Fruit fly (Drosophila melanogaster) whole organism, embryonic: ENCODE data around the gene JMJD4.
A peak's percentile ranks its signal among the peaks of the same experiment; 100 is the strongest.

Experiments
- Asciz ChIP-seq: fragments of 200-800 bp; sonication (Bioruptor generic); optimal IDR thresholded peaks from 2 replicates; lab custom pipeline; 2017; ENCODE audit warnings: missing biosample characterization, mild to moderate bottlenecking, missing genetic modification characterization, missing genetic modification reagents
- Atf-2 ChIP-seq: fragments of 200-800 bp; sonication (Bioruptor generic); optimal IDR thresholded peaks from 2 replicates; lab custom pipeline; 2016; ENCODE audit warnings: missing biosample characterization, missing genetic modification characterization
- CG11093 ChIP-seq: fragments of 200-800 bp; sonication (Bioruptor generic); IDR thresholded peaks from 3 replicates; pipeline ENCODE4 v1.3.6; 2022; ENCODE audit warnings: missing biosample characterization, missing genetic modification characterization
- CG12299 ChIP-seq: fragments of 200-800 bp; sonication (Bioruptor generic); optimal IDR thresholded peaks from 2 replicates; lab custom pipeline; 2018; ENCODE audit warnings: missing biosample characterization, mild to moderate bottlenecking, missing genetic modification characterization
- CG14710 ChIP-seq: fragments of 200-800 bp; sonication (Bioruptor generic); optimal IDR thresholded peaks from 3 replicates; lab custom pipeline; 2019; ENCODE audit warnings: missing biosample characterization, mild to moderate bottlenecking, missing genetic modification characterization, moderate library complexity
- CG1647 ChIP-seq: fragments of 200-800 bp; sonication (Bioruptor generic); optimal IDR thresholded peaks from 3 replicates; lab custom pipeline; 2016; ENCODE audit warnings: missing biosample characterization, missing genetic modification characterization
- CG17802 ChIP-seq: fragments of 200-800 bp; sonication (Bioruptor generic); optimal IDR thresholded peaks from 2 replicates; lab custom pipeline; 2018; ENCODE audit warnings: missing biosample characterization, mild to moderate bottlenecking, missing genetic modification characterization, moderate library complexity
- CG18262 ChIP-seq: fragments of 200-800 bp; optimal IDR thresholded peaks from 3 replicates; lab custom pipeline; 2019; ENCODE audit warnings: missing biosample characterization, mild to moderate bottlenecking, missing genetic modification characterization, moderate library complexity
- CG2120 ChIP-seq: fragments of 200-800 bp; sonication (Bioruptor generic); optimal IDR thresholded peaks from 3 replicates; lab custom pipeline; 2016; ENCODE audit warnings: missing biosample characterization, missing genetic modification characterization
- CG2678 ChIP-seq: fragments of 200-800 bp; sonication (Bioruptor generic); optimal IDR thresholded peaks from 3 replicates; lab custom pipeline; 2019; ENCODE audit warnings: missing biosample characterization, mild to moderate bottlenecking, missing genetic modification characterization, moderate library complexity
- CG31224 ChIP-seq: fragments of 200-800 bp; sonication (Bioruptor generic); IDR thresholded peaks from 2 replicates; pipeline ENCODE4 v1.3.6; 2022; ENCODE audit warnings: missing biosample characterization, missing genetic modification characterization
- CG7372 ChIP-seq: fragments of 200-800 bp; sonication (Bioruptor generic); IDR thresholded peaks from 2 replicates; pipeline ENCODE4 v1.3.6; 2022; ENCODE audit warnings: missing biosample characterization, missing genetic modification characterization
- CG7963 ChIP-seq: fragments of 200-800 bp; sonication (Bioruptor generic); IDR thresholded peaks from 3 replicates; pipeline ENCODE4 v1.3.6; 2022; ENCODE audit warnings: missing biosample characterization, missing genetic modification characterization; ENCODE audit not compliant: partially characterized antibody
- CG9727 ChIP-seq: fragments of 200-800 bp; sonication (Bioruptor generic); optimal IDR thresholded peaks from 3 replicates; lab custom pipeline; 2017; ENCODE audit warnings: missing biosample characterization, mild to moderate bottlenecking, missing genetic modification characterization
- CHES-1-like ChIP-seq: fragments of 200-800 bp; sonication (Bioruptor generic); optimal IDR thresholded peaks from 2 replicates; lab custom pipeline; 2016; ENCODE audit warnings: missing biosample characterization, missing genetic modification characterization
- Dad ChIP-seq: fragments of 200-800 bp; sonication (Bioruptor generic); optimal IDR thresholded peaks from 3 replicates; lab custom pipeline; 2016; ENCODE audit warnings: missing biosample characterization, missing genetic modification characterization
- Gug ChIP-seq: fragments of 200-800 bp; sonication (Bioruptor generic); IDR thresholded peaks from 4 replicates; pipeline ENCODE4 v1.3.6; 2022; ENCODE audit warnings: missing biosample characterization, missing genetic modification characterization
- HHEX ChIP-seq: fragments of 200-800 bp; sonication (Bioruptor generic); optimal IDR thresholded peaks from 3 replicates; lab custom pipeline; 2017; ENCODE audit warnings: missing biosample characterization, mild to moderate bottlenecking, missing genetic modification characterization, missing genetic modification reagents
- HLH3B ChIP-seq: fragments of 200-800 bp; sonication (Bioruptor generic); IDR thresholded peaks from 2 replicates; pipeline ENCODE4 v1.3.6; 2022; ENCODE audit warnings: missing biosample characterization, missing genetic modification characterization
- Jarid2 ChIP-seq: fragments of 200-800 bp; sonication (Bioruptor generic); optimal IDR thresholded peaks from 3 replicates; lab custom pipeline; 2017; ENCODE audit warnings: mild to moderate bottlenecking, missing biosample characterization, missing genetic modification reagents, missing genetic modification characterization
- Lim3 ChIP-seq: fragments of 200-800 bp; sonication (Bioruptor generic); IDR thresholded peaks from 2 replicates; pipeline ENCODE4 v1.3.6; 2022; ENCODE audit warnings: missing biosample characterization, missing genetic modification characterization
- MESR4 ChIP-seq: fragments of 200-800 bp; sonication (Bioruptor generic); optimal IDR thresholded peaks from 2 replicates; lab custom pipeline; 2018; ENCODE audit warnings: missing biosample characterization, mild to moderate bottlenecking, missing genetic modification characterization, moderate library complexity
- MTF-1 ChIP-seq: fragments of 200-800 bp; sonication (Bioruptor generic); optimal IDR thresholded peaks from 2 replicates; lab custom pipeline; 2018; ENCODE audit warnings: missing biosample characterization, mild to moderate bottlenecking, missing genetic modification characterization, borderline replicate concordance
- Mes4 ChIP-seq: fragments of 200-800 bp; sonication (Bioruptor generic); optimal IDR thresholded peaks from 2 replicates; lab custom pipeline; 2016; ENCODE audit warnings: missing biosample characterization, missing genetic modification characterization
- Rx ChIP-seq: fragments of 200-800 bp; sonication (Bioruptor generic); IDR thresholded peaks from 2 replicates; pipeline ENCODE4 v1.3.6; 2022; ENCODE audit warnings: missing biosample characterization, missing genetic modification characterization
- Side ChIP-seq: fragments of 200-800 bp; sonication (Bioruptor generic); optimal IDR thresholded peaks from 2 replicates; lab custom pipeline; 2016; ENCODE audit warnings: missing biosample characterization, missing genetic modification characterization
- Trl ChIP-seq, 3 experiments: fragments of >200 bp in 2 of 3; fragments of 200-800 bp in 1 of 3; sonication (Bioruptor generic) in 1 of 3; optimal IDR thresholded peaks; 2 replicates in 1 of 3; 3 replicates in 2 of 3; lab custom pipeline; 2016 to 2017; ENCODE audit warnings: missing biosample characterization in 1 of 3, missing genetic modification characterization in 1 of 3
- Xrp1 ChIP-seq: fragments of 200-800 bp; sonication (Bioruptor generic); IDR thresholded peaks from 2 replicates; pipeline ENCODE4 v1.3.6; 2022; ENCODE audit warnings: missing biosample characterization, missing genetic modification characterization
- bab2 ChIP-seq: fragments of 200-800 bp; sonication (Bioruptor generic); optimal IDR thresholded peaks from 2 replicates; lab custom pipeline; 2016; ENCODE audit warnings: missing biosample characterization, missing genetic modification characterization
- chinmo ChIP-seq: fragments of 200-800 bp; sonication (Bioruptor generic); IDR thresholded peaks from 4 replicates; pipeline ENCODE4 v1.3.6; 2022; ENCODE audit warnings: missing biosample characterization, missing genetic modification characterization; ENCODE audit not compliant: partially characterized antibody
- disco-r ChIP-seq: fragments of 200-800 bp; sonication (Bioruptor generic); optimal IDR thresholded peaks from 2 replicates; lab custom pipeline; 2016; ENCODE audit warnings: missing biosample characterization, missing genetic modification characterization
- emc ChIP-seq: fragments of 200-800 bp; sonication (Bioruptor generic); optimal IDR thresholded peaks from 2 replicates; lab custom pipeline; 2016; ENCODE audit warnings: missing biosample characterization, missing genetic modification characterization
- jigr1 ChIP-seq: fragments of 200-800 bp; sonication (Bioruptor generic); IDR thresholded peaks from 3 replicates; pipeline ENCODE4 v1.3.6; 2022; ENCODE audit warnings: missing biosample characterization, missing genetic modification characterization
- lilli ChIP-seq: fragments of 200-800 bp; sonication (Bioruptor generic); optimal IDR thresholded peaks from 3 replicates; lab custom pipeline; 2016; ENCODE audit warnings: missing biosample characterization, missing genetic modification characterization
- maf-S ChIP-seq: fragments of 200-800 bp; sonication (Bioruptor generic); optimal IDR thresholded peaks from 2 replicates; lab custom pipeline; 2016; ENCODE audit warnings: missing biosample characterization, missing genetic modification characterization
- nmo ChIP-seq: fragments of 200-800 bp; sonication (Bioruptor generic); optimal IDR thresholded peaks from 2 replicates; lab custom pipeline; 2018; ENCODE audit warnings: missing biosample characterization, mild to moderate bottlenecking, missing genetic modification characterization, moderate library complexity
- org-1 ChIP-seq: fragments of 200-800 bp; sonication (Bioruptor generic); optimal IDR thresholded peaks from 2 replicates; lab custom pipeline; 2017; ENCODE audit warnings: missing biosample characterization, missing genetic modification characterization
- phol ChIP-seq: fragments of 200-800 bp; sonication (Bioruptor generic); optimal IDR thresholded peaks from 3 replicates; lab custom pipeline; 2018; ENCODE audit warnings: missing biosample characterization, mild to moderate bottlenecking, missing genetic modification characterization, moderate library complexity
- psq ChIP-seq: fragments of 200-800 bp; sonication (Bioruptor generic); optimal IDR thresholded peaks from 2 replicates; lab custom pipeline; 2017; ENCODE audit warnings: missing biosample characterization, missing genetic modification characterization
- row ChIP-seq: fragments of 200-800 bp; sonication (Bioruptor generic); IDR thresholded peaks from 3 replicates; pipeline ENCODE4 v1.3.6; 2022; ENCODE audit warnings: missing biosample characterization, missing genetic modification characterization
- tx ChIP-seq: fragments of 200-800 bp; sonication (Bioruptor generic); optimal IDR thresholded peaks from 2 replicates; lab custom pipeline; 2016; ENCODE audit warnings: missing biosample characterization, missing genetic modification characterization

The JMJD4 gene

DNA sequence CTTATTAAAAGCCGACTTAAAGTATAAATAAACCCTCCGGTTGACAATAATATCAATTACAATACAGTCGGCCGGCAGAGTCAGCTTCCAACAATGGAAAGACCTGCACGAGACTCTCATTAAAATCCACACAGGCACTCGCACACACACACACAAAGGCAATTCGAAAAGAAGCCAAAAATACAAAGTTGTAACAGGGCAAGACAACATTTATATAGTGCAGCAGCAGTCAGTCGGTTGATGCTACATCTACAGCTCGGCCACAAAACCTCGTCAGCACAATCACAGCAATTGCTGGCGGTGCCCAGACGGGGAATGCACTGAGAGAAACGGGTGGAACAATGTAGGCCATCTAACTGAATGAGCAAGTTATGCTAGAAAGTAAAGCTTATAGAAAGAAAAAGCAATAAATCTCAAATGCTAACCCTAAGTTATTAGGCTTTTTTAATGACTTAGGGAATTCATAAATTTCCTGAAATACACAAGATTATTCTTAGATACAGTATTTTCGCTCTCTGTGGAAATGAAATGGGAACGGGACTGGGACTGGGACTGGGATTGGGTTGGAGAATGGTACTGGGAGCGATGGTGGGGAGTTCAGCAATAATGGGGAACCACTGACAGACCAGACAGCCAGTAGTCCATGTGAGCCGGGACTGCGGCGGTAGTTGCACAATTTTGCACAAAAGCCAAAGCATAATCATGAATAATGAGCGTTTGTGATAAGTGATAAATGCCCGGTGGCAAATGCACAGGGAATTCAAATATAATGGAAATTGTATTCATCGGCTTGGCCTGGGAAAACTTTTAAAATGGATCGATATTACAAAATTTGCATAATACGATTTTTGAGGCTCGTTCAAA is 37.5 kb downstream of the JMJD4 start (continued):
- no peak for TF ChIP-seq CG12299 (tag; lab: Kevin White, UChicago)
- peak; percentile 21 for TF ChIP-seq Asciz
- peak; percentile 48 for TF ChIP-seq HHEX (GFP tag; lab: Kevin White, UChicago)
- peak; percentile 35 for TF ChIP-seq CG9727
- peak; percentile 26 for TF ChIP-seq tx (GFP tag; lab: Kevin White, UChicago)
- peak; percentile 5; the same call in 1 of the 2 replicates for TF ChIP-seq Rx (GFP tag; lab: Robert Waterston, UW)
- 0 out of 2 replicates have a peak, but pooled peaks have one; percentile 10 for TF ChIP-seq CG7372
- peak; percentile 27 for TF ChIP-seq Atf-2 (GFP tag; lab: Kevin White, UChicago)
- peak; percentile 3 for TF ChIP-seq CHES-1-like (GFP tag; lab: Kevin White, UChicago)
- TF ChIP-seq MTF-1, result peak; percentile 16
- TF ChIP-seq MESR4, result no peak
- TF ChIP-seq CG18262 (tag; lab: Kevin White, UChicago), result peak; percentile 35
- TF ChIP-seq row (GFP tag; lab: Robert Waterston, UW), result peak; percentile 63
- peak; percentile 50; the same call in 1 of the 2 replicates for TF ChIP-seq HLH3B
- no peak for TF ChIP-seq emc (GFP tag; lab: Kevin White, UChicago)
- TF ChIP-seq bab2 (GFP tag; lab: Kevin White, UChicago), result peak; percentile 20
- TF ChIP-seq disco-r (GFP tag; lab: Kevin White, UChicago), result no peak
- no peak for TF ChIP-seq Trl (optimal IDR thresholded peaks at IDR 0.05; lab: Kevin White, UChicago)
- peak; percentile 37 for TF ChIP-seq Trl (GFP tag; optimal IDR thresholded peaks at IDR 0.05; lab: Kevin White, UChicago)
- peak; percentile 51 for TF ChIP-seq lilli
- TF ChIP-seq org-1 (GFP tag; lab: Kevin White, UChicago), result peak; percentile 40
- no peak for TF ChIP-seq CG14710 (tag; lab: Kevin White, UChicago)
- TF ChIP-seq CG2120 (GFP tag; lab: Kevin White, UChicago), result peak; percentile 57
- no peak for TF ChIP-seq psq (GFP tag; lab: Kevin White, UChicago)
- TF ChIP-seq CG17802, result peak; percentile 20
- TF ChIP-seq chinmo, result 0 out of 4 replicates have a peak, but pooled peaks have one; percentile 29
- peak; percentile 63 for TF ChIP-seq nmo (GFP tag; lab: Kevin White, UChicago)
- TF ChIP-seq CG1647 (GFP tag; lab: Kevin White, UChicago), result peak; percentile 35
- TF ChIP-seq CG2678 (tag; lab: Kevin White, UChicago), result peak; percentile 57
- TF ChIP-seq Gug (GFP tag; lab: Robert Waterston, UW), result peak; percentile 36; the same call in 2 of the 4 replicates
- TF ChIP-seq CG31224 (GFP tag; lab: Robert Waterston, UW), result peak; percentile 46; the same call in 1 of the 2 replicates
- no peak for TF ChIP-seq maf-S (GFP tag; lab: Kevin White, UChicago)
- TF ChIP-seq jigr1 (GFP tag; lab: Robert Waterston, UW), result no peak
- peak; percentile 14 for TF ChIP-seq Mes4 (GFP tag; lab: Kevin White, UChicago)
- TF ChIP-seq Xrp1 (GFP tag; lab: Robert Waterston, UW), result peak; percentile 64
- no peak for TF ChIP-seq phol (tag; lab: Kevin White, UChicago)
- TF ChIP-seq Lim3 (GFP tag; lab: Robert Waterston, UW), result no peak
- peak; percentile 29 for TF ChIP-seq Side (GFP tag; lab: Kevin White, UChicago)
- TF ChIP-seq Jarid2, result no peak
- TF ChIP-seq CG7963 (GFP tag; lab: Robert Waterston, UW), result no peak
- TF ChIP-seq Dad (GFP tag; lab: Kevin White, UChicago), result peak; percentile 16
- no peak for TF ChIP-seq CG11093
